Worm (Caenorhabditis elegans): ENCODE results near the gene fbxb-10.

- TF ChIP-seq D1046.2 (GFP tag; IDR thresholded peaks at IDR 0.05): no peak
- TF ChIP-seq nhr-76 (tag; optimal IDR thresholded peaks at IDR 0.05): no peak
- TF ChIP-seq ama-1 (optimal IDR thresholded peaks at IDR 0.05): no peak
- TF ChIP-seq lin-15B (tag; optimal IDR thresholded peaks at IDR 0.05): no peak
These were observed 10.0 kb downstream of the fbxb-10 start, which contains the start of gene C08F1.8 for ce11 chrII:1808217-1808616.
